Worm (Caenorhabditis elegans) whole organism, late embryonic: ENCODE results near the gene F23D12.3.

Experiments
- F13H6.1 ChIP-seq: sonication (generic microtip); optimal IDR thresholded peaks from 2 replicates; lab custom pipeline; 2016; ENCODE audit warnings: missing genetic modification characterization, missing compliant biosample characterization
- T23F11.4 ChIP-seq: fragments of 200-800 bp; sonication (Bioruptor generic); optimal IDR thresholded peaks from 2 replicates; lab custom pipeline; 2018; ENCODE audit warnings: mild to moderate bottlenecking, missing genetic modification characterization, missing compliant biosample characterization
- Y22D7AL.16 ChIP-seq: sonication (generic microtip); optimal IDR thresholded peaks from 2 replicates; lab custom pipeline; 2016; ENCODE audit warnings: missing genetic modification characterization, missing compliant biosample characterization
- ceh-9 ChIP-seq: sonication (generic microtip); optimal IDR thresholded peaks from 2 replicates; lab custom pipeline; 2016; ENCODE audit warnings: mild to moderate bottlenecking, missing genetic modification characterization, inconsistent platforms, missing compliant biosample characterization
- che-1 ChIP-seq: sonication (generic microtip); optimal IDR thresholded peaks from 2 replicates; lab custom pipeline; 2016; ENCODE audit warnings: mild to moderate bottlenecking, missing genetic modification characterization, missing compliant biosample characterization
- dmd-4 ChIP-seq: sonication (generic microtip); optimal IDR thresholded peaks from 2 replicates; lab custom pipeline; 2016; ENCODE audit warnings: borderline replicate concordance, missing genetic modification characterization, missing compliant biosample characterization
- dve-1 ChIP-seq: sonication (generic microtip); optimal IDR thresholded peaks from 2 replicates; lab custom pipeline; 2017; ENCODE audit warnings: antibody characterized with exemption, mild to moderate bottlenecking, missing genetic modification characterization, missing compliant biosample characterization
- fkh-10 ChIP-seq: fragments of 150-350 bp; optimal IDR thresholded peaks from 2 replicates; lab custom pipeline; 2014; ENCODE audit warnings: missing biosample characterization, missing genetic modification reagents, missing genetic modification characterization
- hlh-13 ChIP-seq: fragments of 200-800 bp; sonication (Bioruptor generic); optimal IDR thresholded peaks from 2 replicates; lab custom pipeline; 2018; ENCODE audit warnings: mild to moderate bottlenecking, missing genetic modification characterization, missing compliant biosample characterization
- hlh-30 ChIP-seq: sonication (generic microtip); optimal IDR thresholded peaks from 2 replicates; lab custom pipeline; 2017; ENCODE audit warnings: antibody characterized with exemption, missing genetic modification characterization, missing compliant biosample characterization; ENCODE audit not compliant: insufficient read depth
- mec-3 ChIP-seq: sonication (generic microtip); optimal IDR thresholded peaks from 2 replicates; lab custom pipeline; 2016; ENCODE audit warnings: borderline replicate concordance, missing genetic modification characterization, missing compliant biosample characterization
- nhr-11 ChIP-seq: fragments of 150-350 bp; optimal IDR thresholded peaks from 2 replicates; lab custom pipeline; 2014; ENCODE audit warnings: missing biosample characterization, missing genetic modification characterization
- pqm-1 ChIP-seq: sonication (generic microtip); optimal IDR thresholded peaks from 2 replicates; lab custom pipeline; 2016; ENCODE audit warnings: missing genetic modification characterization, missing compliant biosample characterization
- syd-9 ChIP-seq: sonication (generic microtip); optimal IDR thresholded peaks from 2 replicates; lab custom pipeline; 2016; ENCODE audit warnings: mild to moderate bottlenecking, missing genetic modification characterization, moderate library complexity, missing compliant biosample characterization

DNA sequence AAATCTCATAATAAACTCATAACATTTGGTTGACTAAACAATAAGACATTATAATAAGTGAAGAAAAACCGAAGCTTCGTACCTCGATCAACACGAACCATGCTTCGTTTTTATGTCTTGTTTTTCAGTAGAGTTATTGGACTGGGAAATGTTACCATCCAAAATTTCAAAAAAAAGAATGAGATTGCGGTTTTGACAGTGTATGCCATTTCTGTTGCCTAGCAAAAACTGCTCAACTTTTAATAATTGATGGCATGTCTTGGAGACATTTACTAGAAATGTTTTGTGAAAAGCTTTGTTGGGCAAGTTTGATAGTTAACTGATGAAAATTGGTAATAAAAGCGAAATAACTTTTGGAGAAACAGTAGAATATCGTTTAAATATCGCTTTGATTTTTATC is 47.2 kb upstream of the F23D12.3 start, which contains the start of gene Y60A9.1:
- TF ChIP-seq Y22D7AL.16 (tag; lab: Kevin White, UChicago) (no peak), fkh-10 (GFP tag; lab: Kevin White, UChicago) (no peak), ceh-9 (tag; lab: Kevin White, UChicago) (no peak), T23F11.4 (GFP tag; lab: Kevin White, UChicago) (no peak), dve-1 (no peak), dmd-4 (no peak), nhr-11 (tag; lab: Kevin White, UChicago) (no peak), mec-3 (tag; lab: Kevin White, UChicago) (no peak), pqm-1 (tag; lab: Kevin White, UChicago) (no peak), syd-9 (tag; lab: Kevin White, UChicago) (no peak), hlh-30 (tag; lab: Kevin White, UChicago) (no peak), F13H6.1 (tag; lab: Kevin White, UChicago) (no peak), che-1 (tag; lab: Kevin White, UChicago) (no peak), hlh-13 (GFP tag; lab: Kevin White, UChicago) (no peak)
